Fruit fly (Drosophila melanogaster) whole organism, pupa: ENCODE data around the gene Crys.

Experiments
- CG10348 ChIP-seq: fragments of 200-800 bp; sonication (Bioruptor generic); IDR thresholded peaks from 2 replicates; pipeline ENCODE4 v1.3.6; 2022; ENCODE audit warnings: missing biosample characterization, missing genetic modification characterization
- CG12605 ChIP-seq: fragments of 200-800 bp; sonication (Bioruptor generic); IDR thresholded peaks from 2 replicates; pipeline ENCODE4 v1.3.6; 2022; ENCODE audit warnings: missing biosample characterization, missing genetic modification characterization
- CG14655 ChIP-seq: fragments of 200-800 bp; sonication (Bioruptor generic); optimal IDR thresholded peaks from 3 replicates; lab custom pipeline; 2017; ENCODE audit warnings: mild to moderate bottlenecking, missing biosample characterization, missing genetic modification reagents, missing genetic modification characterization
- CG15710 ChIP-seq: fragments of 200-800 bp; sonication (Bioruptor generic); optimal IDR thresholded peaks from 2 replicates; lab custom pipeline; 2018; ENCODE audit warnings: missing biosample characterization, mild to moderate bottlenecking, missing genetic modification characterization, moderate library complexity
- CG4496 ChIP-seq: fragments of 200-800 bp; sonication (Bioruptor generic); IDR thresholded peaks from 3 replicates; pipeline ENCODE4 v1.3.6; 2022; ENCODE audit warnings: missing biosample characterization, missing genetic modification characterization
- D1 ChIP-seq: fragments of 200-800 bp; sonication (Bioruptor generic); optimal IDR thresholded peaks from 2 replicates; lab custom pipeline; 2018; ENCODE audit warnings: missing biosample characterization, mild to moderate bottlenecking, missing genetic modification characterization, moderate library complexity
- Pif1A ChIP-seq: fragments of 200-800 bp; sonication (Bioruptor generic); optimal IDR thresholded peaks from 3 replicates; lab custom pipeline; 2016; ENCODE audit warnings: missing biosample characterization, missing genetic modification characterization
- Snoo ChIP-seq: fragments of 200-800 bp; sonication (Bioruptor generic); optimal IDR thresholded peaks from 3 replicates; lab custom pipeline; 2017; ENCODE audit warnings: missing biosample characterization, mild to moderate bottlenecking, missing genetic modification characterization, inconsistent platforms
- fd96Ca ChIP-seq: fragments of 200-800 bp; sonication (Bioruptor generic); IDR thresholded peaks from 3 replicates; pipeline ENCODE4 v1.3.6; 2022; ENCODE audit warnings: missing biosample characterization, missing genetic modification characterization

DNA sequence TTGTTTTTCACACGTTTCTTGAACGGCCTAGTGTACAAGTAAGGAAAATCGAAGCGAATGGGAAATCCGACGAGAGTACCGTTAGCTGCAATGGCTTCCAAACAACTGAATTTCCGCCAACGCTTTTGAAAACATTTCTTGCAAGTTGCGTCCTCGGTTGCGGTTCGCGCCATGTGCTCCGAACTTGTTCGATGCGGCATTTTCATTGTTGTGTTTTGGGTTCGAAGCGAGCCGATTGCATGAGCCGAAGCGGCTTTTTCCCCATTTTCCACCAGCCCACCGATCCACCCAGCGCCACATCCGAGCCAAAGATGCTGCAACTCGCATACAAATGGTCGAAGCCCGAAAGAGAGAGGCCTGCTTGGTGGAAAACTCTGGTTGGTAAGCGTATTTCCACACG lies 15.5 kb upstream of the Crys start, which contains the start of gene Pde1c:
- TF ChIP-seq CG10348 (GFP tag; lab: Robert Waterston, UW) (no peak), CG15710 (tag; lab: Kevin White, UChicago) (no peak), Snoo (tag; lab: Kevin White, UChicago) (no peak), fd96Ca (GFP tag; lab: Robert Waterston, UW) (no peak), CG12605 (GFP tag; lab: Robert Waterston, UW) (no peak), CG14655 (GFP tag; lab: Kevin White, UChicago) (no peak), D1 (no peak), Pif1A (GFP tag; lab: Kevin White, UChicago) (no peak), CG4496 (GFP tag; lab: Robert Waterston, UW) (no peak)
